Fruit fly (Drosophila melanogaster) whole organism, embryonic: ENCODE results near the gene Ugt305A1.

Source experiments
- Asciz ChIP-seq: fragments of 200-800 bp; sonication (Bioruptor generic); optimal IDR thresholded peaks from 2 replicates; lab custom pipeline; 2017; ENCODE audit warnings: missing biosample characterization, mild to moderate bottlenecking, missing genetic modification characterization, missing genetic modification reagents
- Bgb ChIP-seq: fragments of 200-800 bp; sonication (Bioruptor generic); IDR thresholded peaks from 2 replicates; pipeline ENCODE4 v1.3.6; 2022; ENCODE audit warnings: missing biosample characterization, missing genetic modification characterization; ENCODE audit not compliant: partially characterized antibody
- CG10654 ChIP-seq: fragments of 200-800 bp; sonication (Bioruptor generic); optimal IDR thresholded peaks from 2 replicates; lab custom pipeline; 2016; ENCODE audit warnings: missing biosample characterization, missing genetic modification characterization
- CG12219 ChIP-seq: fragments of 200-800 bp; sonication (Bioruptor generic); optimal IDR thresholded peaks from 3 replicates; lab custom pipeline; 2018; ENCODE audit warnings: missing biosample characterization, mild to moderate bottlenecking, missing genetic modification characterization
- CG13287 ChIP-seq: fragments of 200-800 bp; sonication (Bioruptor generic); IDR thresholded peaks from 2 replicates; pipeline ENCODE4 v1.3.6; 2022; ENCODE audit warnings: missing biosample characterization, missing genetic modification characterization; ENCODE audit not compliant: partially characterized antibody
- CG13624 ChIP-seq: fragments of 200-800 bp; sonication (Bioruptor generic); optimal IDR thresholded peaks from 2 replicates; lab custom pipeline; 2016; ENCODE audit warnings: missing biosample characterization, missing genetic modification characterization
- CG13894 ChIP-seq: fragments of 200-800 bp; sonication (Bioruptor generic); optimal IDR thresholded peaks from 3 replicates; lab custom pipeline; 2018; ENCODE audit warnings: missing biosample characterization, mild to moderate bottlenecking, missing genetic modification characterization, moderate library complexity
- CG17361 ChIP-seq: fragments of 200-800 bp; sonication (Bioruptor generic); IDR thresholded peaks from 3 replicates; pipeline ENCODE4 v1.3.6; 2022; ENCODE audit warnings: missing biosample characterization, missing genetic modification characterization
- CG2129 ChIP-seq: fragments of 200-800 bp; sonication (Bioruptor generic); IDR thresholded peaks from 2 replicates; pipeline ENCODE4 v1.3.6; 2022; ENCODE audit warnings: missing biosample characterization, missing genetic modification characterization; ENCODE audit not compliant: partially characterized antibody
- CG32532 ChIP-seq: fragments of 200-800 bp; sonication (Bioruptor generic); IDR thresholded peaks from 2 replicates; pipeline ENCODE4 v1.3.6; 2022; ENCODE audit warnings: missing biosample characterization, missing genetic modification characterization
- CG3407 ChIP-seq: fragments of 200-800 bp; sonication (Bioruptor generic); optimal IDR thresholded peaks from 2 replicates; lab custom pipeline; 2018; ENCODE audit warnings: missing biosample characterization, mild to moderate bottlenecking, missing genetic modification characterization
- CG34422 ChIP-seq: fragments of 200-800 bp; sonication (Bioruptor generic); IDR thresholded peaks from 3 replicates; pipeline ENCODE4 v1.3.6; 2022; ENCODE audit warnings: missing biosample characterization, missing genetic modification characterization
- CG4360 ChIP-seq: fragments of 200-800 bp; sonication (Bioruptor generic); IDR thresholded peaks from 2 replicates; pipeline ENCODE4 v1.3.6; 2022; ENCODE audit warnings: missing biosample characterization, missing genetic modification characterization
- CG4730 ChIP-seq: fragments of 200-800 bp; sonication (Bioruptor generic); IDR thresholded peaks from 2 replicates; pipeline ENCODE4 v1.3.6; 2022; ENCODE audit warnings: missing biosample characterization, missing genetic modification characterization
- CG5245 ChIP-seq: fragments of 200-800 bp; sonication (Bioruptor generic); optimal IDR thresholded peaks from 3 replicates; lab custom pipeline; 2016; ENCODE audit warnings: missing biosample characterization, missing genetic modification characterization
- CG6254 ChIP-seq: fragments of 200-800 bp; sonication (Bioruptor generic); optimal IDR thresholded peaks from 3 replicates; lab custom pipeline; 2017; ENCODE audit warnings: mild to moderate bottlenecking, missing biosample characterization, missing genetic modification reagents, missing genetic modification characterization
- CG6683 ChIP-seq: fragments of 200-800 bp; sonication (Bioruptor generic); optimal IDR thresholded peaks from 2 replicates; lab custom pipeline; 2017; ENCODE audit warnings: missing biosample characterization, mild to moderate bottlenecking, missing genetic modification characterization, missing genetic modification reagents
- CG6689 ChIP-seq: fragments of 200-800 bp; sonication (Bioruptor generic); IDR thresholded peaks from 2 replicates; pipeline ENCODE4 v1.3.6; 2022; ENCODE audit warnings: missing biosample characterization, missing genetic modification characterization
- CG8281 ChIP-seq: fragments of 200-800 bp; sonication (Bioruptor generic); optimal IDR thresholded peaks from 2 replicates; lab custom pipeline; 2018; ENCODE audit warnings: missing biosample characterization, mild to moderate bottlenecking, missing genetic modification characterization, moderate library complexity
- CG9609 ChIP-seq: fragments of 200-800 bp; sonication (Bioruptor generic); optimal IDR thresholded peaks from 3 replicates; lab custom pipeline; 2016; ENCODE audit warnings: missing biosample characterization, missing genetic modification characterization
- Dek ChIP-seq: fragments of 200-800 bp; sonication (Bioruptor generic); optimal IDR thresholded peaks from 3 replicates; lab custom pipeline; 2019; ENCODE audit warnings: missing biosample characterization, mild to moderate bottlenecking, missing genetic modification characterization, moderate library complexity
- Doc2 ChIP-seq: fragments of 200-800 bp; sonication (Bioruptor generic); IDR thresholded peaks from 2 replicates; pipeline ENCODE4 v1.3.6; 2022; ENCODE audit warnings: missing biosample characterization, missing genetic modification characterization
- Dref ChIP-seq: fragments of 200-800 bp; sonication (Bioruptor generic); IDR thresholded peaks from 2 replicates; pipeline ENCODE4 v1.3.6; 2022; ENCODE audit warnings: missing biosample characterization, missing genetic modification characterization
- Oli ChIP-seq: fragments of 200-800 bp; sonication (Bioruptor generic); optimal IDR thresholded peaks from 2 replicates; lab custom pipeline; 2018; ENCODE audit warnings: missing biosample characterization, mild to moderate bottlenecking, missing genetic modification characterization, moderate library complexity
- btn ChIP-seq: fragments of 200-800 bp; sonication (Bioruptor generic); optimal IDR thresholded peaks from 2 replicates; lab custom pipeline; 2016; ENCODE audit warnings: missing biosample characterization, missing genetic modification characterization
- chif ChIP-seq, 2 experiments: fragments of 200-800 bp; sonication (Bioruptor generic); optimal IDR thresholded peaks; 3 replicates each; lab custom pipeline; 2016; ENCODE audit warnings: missing biosample characterization in 2 of 2, missing genetic modification characterization in 2 of 2
- chinmo ChIP-seq: fragments of 200-800 bp; sonication (Bioruptor generic); IDR thresholded peaks from 4 replicates; pipeline ENCODE4 v1.3.6; 2022; ENCODE audit warnings: missing biosample characterization, missing genetic modification characterization; ENCODE audit not compliant: partially characterized antibody
- chm ChIP-seq: fragments of 200-800 bp; sonication (Bioruptor generic); IDR thresholded peaks from 2 replicates; pipeline ENCODE4 v1.3.6; 2022; ENCODE audit warnings: missing biosample characterization, missing genetic modification characterization
- cwo ChIP-seq: fragments of 200-800 bp; sonication (Bioruptor generic); optimal IDR thresholded peaks from 3 replicates; lab custom pipeline; 2017; ENCODE audit warnings: missing biosample characterization, missing genetic modification characterization, mild to moderate bottlenecking, moderate library complexity, missing genetic modification reagents
- dati ChIP-seq: fragments of 200-800 bp; sonication (Bioruptor generic); IDR thresholded peaks from 2 replicates; pipeline ENCODE4 v1.3.6; 2022; ENCODE audit warnings: missing biosample characterization, missing genetic modification characterization
- esg ChIP-seq: fragments of 200-800 bp; sonication (Bioruptor generic); conservative IDR thresholded peaks from 2 replicates; pipeline ENCODE4 v1.3.6; 2022; ENCODE audit warnings: missing biosample characterization, missing genetic modification characterization
- eyg ChIP-seq: fragments of 200-800 bp; sonication (Bioruptor generic); optimal IDR thresholded peaks from 3 replicates; lab custom pipeline; 2016; ENCODE audit warnings: missing biosample characterization, missing genetic modification characterization
- fu2 ChIP-seq: fragments of 200-800 bp; sonication (Bioruptor generic); optimal IDR thresholded peaks from 2 replicates; lab custom pipeline; 2016; ENCODE audit warnings: missing biosample characterization, missing genetic modification characterization
- gem ChIP-seq: fragments of 200-800 bp; sonication (Bioruptor generic); optimal IDR thresholded peaks from 2 replicates; lab custom pipeline; 2019; ENCODE audit warnings: missing biosample characterization, mild to moderate bottlenecking, missing genetic modification characterization, moderate library complexity
- gsb-n ChIP-seq: fragments of 200-800 bp; sonication (Bioruptor generic); optimal IDR thresholded peaks from 3 replicates; lab custom pipeline; 2018; ENCODE audit warnings: missing biosample characterization, mild to moderate bottlenecking, missing genetic modification characterization
- hbn ChIP-seq: fragments of 200-800 bp; sonication (Bioruptor generic); IDR thresholded peaks from 2 replicates; pipeline ENCODE4 v1.3.6; 2022; ENCODE audit warnings: missing biosample characterization, missing genetic modification characterization; ENCODE audit not compliant: partially characterized antibody
- kah ChIP-seq: fragments of 200-800 bp; sonication (Bioruptor generic); optimal IDR thresholded peaks from 2 replicates; lab custom pipeline; 2018; ENCODE audit warnings: missing biosample characterization, mild to moderate bottlenecking, missing genetic modification characterization
- lab ChIP-seq: fragments of 200-800 bp; sonication (Bioruptor generic); optimal IDR thresholded peaks from 3 replicates; lab custom pipeline; 2017; ENCODE audit warnings: missing biosample characterization, missing genetic modification characterization, mild to moderate bottlenecking, moderate library complexity, missing genetic modification reagents
- lola ChIP-seq, 3 experiments: fragments of >200 bp in 2 of 3; fragments of 200-800 bp in 1 of 3; sonication (Bioruptor generic) in 1 of 3; optimal IDR thresholded peaks; 2 replicates each; lab custom pipeline; 2017 to 2019; ENCODE audit warnings: missing biosample characterization in 3 of 3, missing genetic modification characterization in 3 of 3, mild to moderate bottlenecking in 1 of 3, moderate library complexity in 1 of 3
- nerfin-2 ChIP-seq: fragments of 200-800 bp; sonication (Bioruptor generic); IDR thresholded peaks from 2 replicates; pipeline ENCODE4 v1.3.6; 2022; ENCODE audit warnings: missing biosample characterization, missing genetic modification characterization; ENCODE audit not compliant: partially characterized antibody
- nom ChIP-seq: fragments of 200-800 bp; sonication (Bioruptor generic); optimal IDR thresholded peaks from 2 replicates; lab custom pipeline; 2017; ENCODE audit warnings: missing biosample characterization, missing genetic modification characterization, mild to moderate bottlenecking, moderate library complexity, missing genetic modification reagents
- pfk ChIP-seq: fragments of 200-800 bp; sonication (Bioruptor generic); optimal IDR thresholded peaks from 2 replicates; lab custom pipeline; 2018; ENCODE audit warnings: missing biosample characterization, mild to moderate bottlenecking, missing genetic modification characterization, moderate library complexity
- pho ChIP-seq: fragments of 200-800 bp; sonication (Bioruptor generic); optimal IDR thresholded peaks from 2 replicates; lab custom pipeline; 2016; ENCODE audit warnings: missing biosample characterization, missing genetic modification characterization
- pnt ChIP-seq: fragments of 200-800 bp; sonication (Bioruptor generic); optimal IDR thresholded peaks from 3 replicates; lab custom pipeline; 2016; ENCODE audit warnings: missing biosample characterization, missing genetic modification characterization
- pum ChIP-seq: fragments of 200-800 bp; sonication (Bioruptor generic); optimal IDR thresholded peaks from 2 replicates; lab custom pipeline; 2016; ENCODE audit warnings: missing biosample characterization, missing genetic modification characterization
- rib ChIP-seq: fragments of 200-800 bp; sonication (Bioruptor generic); IDR thresholded peaks from 2 replicates; pipeline ENCODE4 v1.3.6; 2022; ENCODE audit warnings: missing biosample characterization, missing genetic modification characterization
- sens ChIP-seq: fragments of 200-800 bp; sonication (Bioruptor generic); peaks from one replicate; lab custom pipeline; 2016; ENCODE audit warnings: missing biosample characterization, missing genetic modification characterization
- slbo ChIP-seq: fragments of 200-800 bp; sonication (Bioruptor generic); IDR thresholded peaks from 2 replicates; pipeline ENCODE4 v1.3.6; 2022; ENCODE audit warnings: missing biosample characterization, missing genetic modification characterization
- sqz ChIP-seq: fragments of 200-800 bp; sonication (Bioruptor generic); optimal IDR thresholded peaks from 3 replicates; lab custom pipeline; 2018; ENCODE audit warnings: missing biosample characterization, mild to moderate bottlenecking, missing genetic modification characterization
- sr ChIP-seq: fragments of 200-800 bp; sonication (Bioruptor generic); IDR thresholded peaks from 3 replicates; pipeline ENCODE4 v1.3.6; 2022; ENCODE audit warnings: missing biosample characterization, missing genetic modification characterization
- zfh1 ChIP-seq: fragments of 200-800 bp; sonication (Bioruptor generic); IDR thresholded peaks from 3 replicates; pipeline ENCODE4 v1.3.6; 2022; ENCODE audit warnings: missing biosample characterization, missing genetic modification characterization

Ugt305A1 gene

dm6 chr3L:4014349-4014748 is 45.2 kb upstream of the Ugt305A1 start (continued):
- peak; percentile 13; the same call in 1 of the 2 replicates for TF ChIP-seq CG6689 (GFP tag; lab: Robert Waterston, UW)
- no peak for TF ChIP-seq CG4730 (GFP tag; lab: Robert Waterston, UW)
- no peak for TF ChIP-seq CG9609
- TF ChIP-seq Doc2 = no peak
- TF ChIP-seq nerfin-2 (GFP tag; lab: Robert Waterston, UW) = no peak
- no peak for TF ChIP-seq chm (GFP tag; lab: Robert Waterston, UW)
- TF ChIP-seq hbn (GFP tag; lab: Robert Waterston, UW) = no peak
- TF ChIP-seq chinmo (GFP tag; lab: Robert Waterston, UW) = no peak
- no peak for TF ChIP-seq CG4360 (GFP tag; lab: Robert Waterston, UW)
- no peak for TF ChIP-seq CG34422
- TF ChIP-seq CG5245 = no peak
- no peak for TF ChIP-seq CG13624 (GFP tag; lab: Kevin White, UChicago)
- no peak for TF ChIP-seq pnt (GFP tag; lab: Kevin White, UChicago)
- TF ChIP-seq cwo (GFP tag; lab: Kevin White, UChicago) = no peak
- no peak for TF ChIP-seq esg (GFP tag; lab: Robert Waterston, UW)
- TF ChIP-seq eyg = no peak
- TF ChIP-seq Asciz = no peak
- peak; percentile 46; the same call in 1 of the 3 replicates for TF ChIP-seq zfh1 (GFP tag; lab: Robert Waterston, UW)
- no peak for TF ChIP-seq gem
- no peak for TF ChIP-seq fu2 (GFP tag; lab: Kevin White, UChicago)
- TF ChIP-seq lab = no peak
- TF ChIP-seq Bgb = no peak
- no peak for TF ChIP-seq nom
- no peak for TF ChIP-seq pho
- TF ChIP-seq chif (GFP tag; optimal IDR thresholded peaks at IDR 0.05; lab: Kevin White, UChicago) = peak in 1 of 2 experiments; percentile 10
- no peak for TF ChIP-seq CG8281 (tag; lab: Kevin White, UChicago)
- no peak for TF ChIP-seq CG13894 (tag; lab: Kevin White, UChicago)
- TF ChIP-seq CG17361 (GFP tag; lab: Robert Waterston, UW) = no peak
- TF ChIP-seq CG3407 (GFP tag; lab: Kevin White, UChicago) = no peak
- no peak for TF ChIP-seq kah
- no peak for TF ChIP-seq CG12219 (GFP tag; lab: Kevin White, UChicago)
- no peak for TF ChIP-seq CG6683 (GFP tag; lab: Kevin White, UChicago)
- TF ChIP-seq sqz = no peak
- TF ChIP-seq slbo (GFP tag; lab: Robert Waterston, UW) = peak; percentile 16; the same call in 1 of the 2 replicates
- TF ChIP-seq Dref = no peak
- TF ChIP-seq dati (GFP tag; lab: Robert Waterston, UW) = no peak
- TF ChIP-seq Dek (tag; lab: Kevin White, UChicago) = no peak
- no peak for TF ChIP-seq lola (GFP tag; optimal IDR thresholded peaks at IDR 0.05; lab: Kevin White, UChicago)
- no peak for TF ChIP-seq btn (GFP tag; lab: Kevin White, UChicago)
- no peak for TF ChIP-seq pum (GFP tag; lab: Kevin White, UChicago)
- TF ChIP-seq gsb-n = no peak
- TF ChIP-seq CG10654 = no peak
- no peak for TF ChIP-seq Oli (tag; lab: Kevin White, UChicago)
- TF ChIP-seq CG2129 (GFP tag; lab: Robert Waterston, UW) = no peak
- TF ChIP-seq CG32532 = no peak
- no peak for TF ChIP-seq sr (GFP tag; lab: Robert Waterston, UW)
- no peak for TF ChIP-seq CG13287
- no peak for TF ChIP-seq CG6254
- TF ChIP-seq rib (GFP tag; lab: Robert Waterston, UW) = no peak
- TF ChIP-seq sens (GFP tag; lab: Kevin White, UChicago) = peak; percentile 81
- TF ChIP-seq pfk (GFP tag; lab: Kevin White, UChicago) = no peak
